Worm (Caenorhabditis elegans) whole organism, late embryonic: ENCODE data around the gene psmd-9.

Experiments used
- K09A11.1 ChIP-seq: sonication (generic microtip); optimal IDR thresholded peaks from 2 replicates; lab custom pipeline; 2017; ENCODE audit warnings: antibody characterized with exemption, mild to moderate bottlenecking, missing genetic modification characterization, missing compliant biosample characterization; ENCODE audit not compliant: insufficient read depth
- T23F11.4 ChIP-seq: fragments of 200-800 bp; sonication (Bioruptor generic); optimal IDR thresholded peaks from 2 replicates; lab custom pipeline; 2018; ENCODE audit warnings: mild to moderate bottlenecking, missing genetic modification characterization, missing compliant biosample characterization
- ceh-24 ChIP-seq: sonication (generic microtip); optimal IDR thresholded peaks from 2 replicates; lab custom pipeline; 2016; ENCODE audit warnings: mild to moderate bottlenecking, missing genetic modification characterization, missing compliant biosample characterization
- ceh-30 ChIP-seq: fragments of 150-350 bp; optimal IDR thresholded peaks from 2 replicates; lab custom pipeline; 2014; ENCODE audit warnings: missing biosample characterization, missing genetic modification characterization
- ceh-34 ChIP-seq: sonication (generic microtip); optimal IDR thresholded peaks from 2 replicates; lab custom pipeline; 2016; ENCODE audit warnings: mild to moderate bottlenecking, missing genetic modification characterization, missing compliant biosample characterization
- dmd-4 ChIP-seq: sonication (generic microtip); optimal IDR thresholded peaks from 2 replicates; lab custom pipeline; 2016; ENCODE audit warnings: borderline replicate concordance, missing genetic modification characterization, missing compliant biosample characterization
- dve-1 ChIP-seq: sonication (generic microtip); optimal IDR thresholded peaks from 2 replicates; lab custom pipeline; 2017; ENCODE audit warnings: antibody characterized with exemption, mild to moderate bottlenecking, missing genetic modification characterization, missing compliant biosample characterization
- lim-6 ChIP-seq: sonication (generic microtip); optimal IDR thresholded peaks from 2 replicates; lab custom pipeline; 2016; ENCODE audit warnings: missing genetic modification characterization, missing compliant biosample characterization
- mec-3 ChIP-seq: sonication (generic microtip); optimal IDR thresholded peaks from 2 replicates; lab custom pipeline; 2016; ENCODE audit warnings: borderline replicate concordance, missing genetic modification characterization, missing compliant biosample characterization
- pha-2 ChIP-seq: sonication (generic microtip); optimal IDR thresholded peaks from 2 replicates; lab custom pipeline; 2017; ENCODE audit warnings: mild to moderate bottlenecking, missing genetic modification characterization, missing compliant biosample characterization
- pha-4 ChIP-seq: fragments of 150-350 bp; optimal IDR thresholded peaks from 2 replicates; lab custom pipeline; 2018; ENCODE audit warnings: missing biosample characterization, missing genetic modification reagents, missing genetic modification characterization
- rnt-1 ChIP-seq: sonication (generic microtip); optimal IDR thresholded peaks from 2 replicates; lab custom pipeline; 2016; ENCODE audit warnings: missing genetic modification characterization, missing compliant biosample characterization
- sox-4 ChIP-seq: sonication (generic microtip); optimal IDR thresholded peaks from 2 replicates; lab custom pipeline; 2017; ENCODE audit warnings: mild to moderate bottlenecking, missing genetic modification characterization, inconsistent platforms, missing compliant biosample characterization
- unc-55 ChIP-seq: sonication (generic microtip); optimal IDR thresholded peaks from 2 replicates; lab custom pipeline; 2017; ENCODE audit warnings: missing biosample characterization, missing genetic modification reagents, missing genetic modification characterization
- zip-5 ChIP-seq: sonication (generic microtip); optimal IDR thresholded peaks from 2 replicates; lab custom pipeline; 2016; ENCODE audit warnings: missing genetic modification characterization, missing compliant biosample characterization
- ztf-16 ChIP-seq: sonication (generic microtip); optimal IDR thresholded peaks from 2 replicates; lab custom pipeline; 2017; ENCODE audit warnings: missing genetic modification characterization, missing compliant biosample characterization

The psmd-9 gene

DNA sequence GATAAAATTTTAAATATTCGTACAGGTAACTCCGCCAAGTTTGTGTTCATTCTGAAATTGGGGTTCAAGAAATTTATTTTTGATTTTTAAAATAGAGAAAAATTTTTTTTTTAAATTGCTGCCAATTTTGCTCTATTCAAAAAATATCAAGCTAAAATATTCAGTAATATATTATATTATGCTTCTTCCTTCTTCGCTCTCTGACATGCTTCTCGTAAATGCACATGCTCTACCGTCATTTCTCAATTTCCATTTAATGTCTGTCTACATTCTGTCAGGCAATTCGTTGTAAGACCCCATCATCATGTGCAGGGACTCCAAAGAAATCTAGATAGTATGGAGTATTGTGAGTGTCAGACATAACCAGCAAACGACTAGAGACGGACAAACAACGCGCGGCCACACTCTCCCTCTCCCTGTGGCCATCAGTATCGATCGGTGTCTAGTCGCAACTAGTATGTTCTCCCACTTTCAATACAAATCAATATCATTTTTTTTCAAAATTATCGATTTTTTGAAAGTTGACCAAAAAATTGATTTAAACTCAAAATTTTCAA lies 49.4 kb downstream of the psmd-9 start, which contains the start of the genes malt-1 and ceh-38 (continued):
- TF ChIP-seq rnt-1 (tag; lab: Kevin White, UChicago): peak; percentile 51
- no peak for TF ChIP-seq ztf-16 (tag; lab: Kevin White, UChicago)
- no peak for TF ChIP-seq dmd-4 (tag; lab: Kevin White, UChicago)
- TF ChIP-seq K09A11.1 (tag; lab: Kevin White, UChicago): no peak
- no peak for TF ChIP-seq ceh-30
- peak; percentile 68 for TF ChIP-seq dve-1
- TF ChIP-seq ceh-24 (tag; lab: Kevin White, UChicago): no peak
- no peak for TF ChIP-seq T23F11.4
- TF ChIP-seq lim-6: no peak
- no peak for TF ChIP-seq pha-2
- peak; percentile 82 for TF ChIP-seq unc-55 (GFP tag; lab: Kevin White, UChicago)
- no peak for TF ChIP-seq mec-3 (tag; lab: Kevin White, UChicago)
- TF ChIP-seq zip-5 (tag; lab: Kevin White, UChicago): no peak
- peak; percentile 57 for TF ChIP-seq ceh-34 (tag; lab: Kevin White, UChicago)
- no peak for TF ChIP-seq pha-4 (tag; lab: Kevin White, UChicago)
- no peak for TF ChIP-seq sox-4 (tag; lab: Kevin White, UChicago)
